Worm (Caenorhabditis elegans) whole organism, L4/young adult: ENCODE results near the gene ZK84.4.

Experiments used
- W03F9.2 ChIP-seq: fragments of 150-350 bp; optimal IDR thresholded peaks from 2 replicates; lab custom pipeline; 2014; ENCODE audit warnings: missing biosample characterization, missing genetic modification characterization
- dao-5 ChIP-seq: sonication (generic microtip); optimal IDR thresholded peaks from 2 replicates; lab custom pipeline; 2016; ENCODE audit warnings: missing genotype, missing genetic modification characterization, moderate library complexity, missing compliant biosample characterization
- him-1 ChIP-seq: sonication (generic microtip); optimal IDR thresholded peaks from 2 replicates; lab custom pipeline; 2016; ENCODE audit warnings: missing genotype, missing genetic modification reagents, missing genetic modification characterization, missing compliant biosample characterization

ce11 chrII:6020353-6020752, 11.6 kb upstream of the ZK84.4 start, which contains the start of gene ZK84.1:
- TF ChIP-seq him-1 (tag; lab: Kevin White, UChicago) (no peak), dao-5 (tag; lab: Kevin White, UChicago) (no peak), W03F9.2 (tag; lab: Kevin White, UChicago) (no peak)
